Worm (Caenorhabditis elegans): ENCODE measurements around the gene Y61A9LA.12.

Gene Y61A9LA.12

ce11 chrV:4550459-4550858 lies 3.2 kb upstream of the Y61A9LA.12 start:
- TF ChIP-seq rnt-1 (tag; optimal IDR thresholded peaks at IDR 0.05) (no peak), C04F5.9 (tag; optimal IDR thresholded peaks at IDR 0.05) (no peak), elt-3 (tag; optimal IDR thresholded peaks at IDR 0.05) (peak in 2 of 6 experiments; percentile 33 to 51), blmp-1 (tag; optimal IDR thresholded peaks at IDR 0.05) (peak; percentile 41), vab-15 (tag; optimal IDR thresholded peaks at IDR 0.05) (no peak), nhr-90 (tag; optimal IDR thresholded peaks at IDR 0.05; ENCODE audit: poor library complexity) (peak; percentile 58), mep-1 (tag; optimal IDR thresholded peaks at IDR 0.05) (peak; percentile 32), nhr-20 (tag; optimal IDR thresholded peaks at IDR 0.05) (peak; percentile 72), lin-14 (GFP tag; optimal IDR thresholded peaks at IDR 0.05) (peak; percentile 91), ceh-82 (tag; optimal IDR thresholded peaks at IDR 0.05) (peak in 1 of 3 experiments; percentile 13), skn-1 (tag; optimal IDR thresholded peaks at IDR 0.05) (peak; percentile 39), dpl-1 (GFP tag; optimal IDR thresholded peaks at IDR 0.05) (peak in 1 of 3 experiments; percentile 11), ama-1 (optimal IDR thresholded peaks at IDR 0.05) (no peak), nhr-85 (tag) (peak; percentile 90), mdl-1 (tag; optimal IDR thresholded peaks at IDR 0.05) (peak in 1 of 2 experiments; percentile 49), hpl-2 (GFP tag; optimal IDR thresholded peaks at IDR 0.05) (no peak), grh-1 (GFP tag; IDR thresholded peaks at IDR 0.05) (peak; percentile 47; the same call in 1 of the 2 replicates), zag-1 (tag; optimal IDR thresholded peaks at IDR 0.05) (no peak), nhr-71 (tag; optimal IDR thresholded peaks at IDR 0.05) (peak; percentile 66), efl-1 (optimal IDR thresholded peaks at IDR 0.05) (peak in 1 of 2 experiments; percentile 18), efl-1 (GFP tag; optimal IDR thresholded peaks at IDR 0.05 in 1 of 2) (no peak), snpc-4 (tag; optimal IDR thresholded peaks at IDR 0.05) (no peak), jun-1 (tag; optimal IDR thresholded peaks at IDR 0.05) (no peak), tbx-2 (tag; optimal IDR thresholded peaks at IDR 0.05) (peak; percentile 23), elt-2 (tag; optimal IDR thresholded peaks at IDR 0.05) (no peak), nhr-77 (tag; optimal IDR thresholded peaks at IDR 0.05) (no peak), C16A3.4 (tag; optimal IDR thresholded peaks at IDR 0.05) (no peak), snu-23 (GFP tag; optimal IDR thresholded peaks at IDR 0.05) (peak; percentile 79), irx-1 (tag; optimal IDR thresholded peaks at IDR 0.05) (peak; percentile 12), lsy-2 (tag; optimal IDR thresholded peaks at IDR 0.05) (peak; percentile 23 to 55), nhr-11 (tag; optimal IDR thresholded peaks at IDR 0.05) (no peak), lin-35 (GFP tag; optimal IDR thresholded peaks at IDR 0.05) (peak; percentile 12 to 46), nhr-47 (tag; optimal IDR thresholded peaks at IDR 0.05) (peak; percentile 27)

DNA sequence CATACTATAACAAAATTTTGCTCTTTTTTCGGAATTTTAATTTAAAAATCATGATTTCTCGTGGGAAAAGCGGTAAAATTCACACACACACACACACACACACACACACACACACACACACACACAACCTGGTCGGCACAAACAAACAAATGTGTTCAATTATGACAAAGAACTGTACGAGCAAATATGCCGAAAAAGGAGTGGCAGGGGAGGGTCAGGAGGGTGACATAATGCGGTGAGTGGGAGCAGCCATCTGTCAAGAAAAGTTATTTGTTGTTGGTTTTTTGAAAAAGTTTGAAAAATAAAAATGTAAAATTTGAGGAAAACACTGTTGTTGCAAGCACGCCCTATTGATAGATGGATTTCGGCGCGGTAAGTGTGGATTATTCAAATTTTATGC lies 1.8 kb upstream of the Y61A9LA.12 start:
- TF ChIP-seq nhr-12 (tag; optimal IDR thresholded peaks at IDR 0.05), result no peak
- TF ChIP-seq lin-35 (GFP tag; optimal IDR thresholded peaks at IDR 0.05), result peak in 1 of 2 experiments; percentile 2
- no peak for TF ChIP-seq blmp-1 (tag; optimal IDR thresholded peaks at IDR 0.05)
- TF ChIP-seq dpl-1 (GFP tag; optimal IDR thresholded peaks at IDR 0.05), result peak in 1 of 3 experiments; percentile 44
- TF ChIP-seq C04F5.9 (tag; optimal IDR thresholded peaks at IDR 0.05), result no peak
- no peak for TF ChIP-seq nhr-20 (tag; optimal IDR thresholded peaks at IDR 0.05)
- no peak for TF ChIP-seq unc-130 (tag; optimal IDR thresholded peaks at IDR 0.05)
- TF ChIP-seq ztf-11 (tag; optimal IDR thresholded peaks at IDR 0.05), result no peak
- TF ChIP-seq efl-1 (optimal IDR thresholded peaks at IDR 0.05), result peak in 1 of 2 experiments; percentile 21
- TF ChIP-seq efl-1 (GFP tag; optimal IDR thresholded peaks at IDR 0.05 in 1 of 2), result peak in 1 of 2 experiments; percentile 34
- TF ChIP-seq snu-23 (GFP tag; optimal IDR thresholded peaks at IDR 0.05), result no peak
- TF ChIP-seq lin-13 (GFP tag; optimal IDR thresholded peaks at IDR 0.05), result no peak
- no peak for TF ChIP-seq Y116A8C.19 (tag; optimal IDR thresholded peaks at IDR 0.05; ENCODE audit: borderline replicate concordance)
- TF ChIP-seq lin-14 (GFP tag; optimal IDR thresholded peaks at IDR 0.05), result no peak
- no peak for TF ChIP-seq alr-1 (tag; optimal IDR thresholded peaks at IDR 0.05; ENCODE audit: borderline replicate concordance)
- no peak for TF ChIP-seq isw-1 (GFP tag; IDR thresholded peaks at IDR 0.05)
- TF ChIP-seq dsc-1 (tag; optimal IDR thresholded peaks at IDR 0.05), result no peak
